Comparison of ENCODE assay signal across 4 worm cellular contexts in the genomic region with DNA sequence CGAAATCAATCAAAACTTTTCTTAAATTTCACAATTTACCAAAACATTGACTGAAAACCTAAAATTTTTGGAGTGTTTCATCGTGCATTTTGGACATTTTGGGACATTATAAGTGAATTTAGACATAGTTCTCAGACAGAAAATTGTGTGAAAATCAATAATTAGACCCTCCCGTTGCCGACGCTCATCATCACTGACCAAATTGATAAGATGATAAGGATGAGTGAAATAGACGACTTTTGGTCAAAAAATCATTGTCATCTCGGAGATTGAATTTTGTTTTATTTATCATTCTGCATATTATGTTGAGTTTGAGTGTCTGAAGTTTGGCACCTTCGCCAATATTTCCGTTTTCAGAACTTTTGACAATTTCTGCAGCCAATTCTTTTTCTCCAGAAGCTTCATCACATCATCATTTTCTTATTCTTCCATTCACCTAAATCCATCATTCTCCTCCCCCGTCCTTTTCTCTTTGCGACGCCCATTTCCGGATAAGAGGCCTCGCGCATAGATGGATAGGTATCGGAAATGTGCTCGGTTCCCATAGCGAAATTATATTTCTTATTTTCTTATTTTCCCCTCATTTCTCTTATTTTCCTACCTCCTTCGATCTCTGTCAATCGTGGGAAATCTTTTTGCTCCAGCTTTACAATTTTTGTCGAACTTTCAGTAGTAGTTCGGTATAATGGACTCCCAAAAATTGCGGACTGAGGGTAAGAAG.
TF ChIP-seq lines count a peak whose summit lies in the region.

Gene bas-1, plus strand, starts transcription at position 671 of the 721 bp plus-strand sequence.

TF ChIP-seq in whole organism, L2 larva, 48 proteins besides CTCF, POLR2A, EP300 and RAD21:
- TF ChIP-seq fos-1 (tag; optimal IDR thresholded peaks at IDR 0.05; lab: Kevin White, UChicago) (peak; percentile 53), crh-2 (tag; optimal IDR thresholded peaks at IDR 0.05; lab: Kevin White, UChicago) (no peak), skn-1 (tag; optimal IDR thresholded peaks at IDR 0.05; lab: Kevin White, UChicago) (no peak), zag-1 (tag; optimal IDR thresholded peaks at IDR 0.05; lab: Kevin White, UChicago) (no peak)
TF ChIP-seq in whole organism, L2 larva: peak in this region for 1.

TF ChIP-seq in whole organism, L3 larva, 47 proteins besides CTCF, POLR2A, EP300 and RAD21:
- TF ChIP-seq pqm-1 (tag; optimal IDR thresholded peaks at IDR 0.05; lab: Kevin White, UChicago) (peak; percentile 60), snpc-4 (tag; optimal IDR thresholded peaks at IDR 0.05; lab: Kevin White, UChicago) (no peak), egl-5 (tag; optimal IDR thresholded peaks at IDR 0.05; lab: Kevin White, UChicago) (no peak), elt-2 (tag; optimal IDR thresholded peaks at IDR 0.05; lab: Kevin White, UChicago) (peak; percentile 34), lin-39 (tag; optimal IDR thresholded peaks at IDR 0.05; lab: Kevin White, UChicago) (peak; percentile 6)

TF ChIP-seq in whole organism, L4 larva, 104 proteins besides CTCF, POLR2A, EP300 and RAD21:
- TF ChIP-seq dve-1 (tag; optimal IDR thresholded peaks at IDR 0.05; lab: Kevin White, UChicago; ENCODE audit: insufficient read depth) (peak; percentile 29), daf-16 (GFP tag; optimal IDR thresholded peaks at IDR 0.05; lab: Kevin White, UChicago) (no peak), daf-16 (tag; optimal IDR thresholded peaks at IDR 0.05; lab: Kevin White, UChicago) (peak; percentile 42), pqm-1 (tag; optimal IDR thresholded peaks at IDR 0.05; lab: Kevin White, UChicago) (peak; percentile 53), nhr-6 (tag; optimal IDR thresholded peaks at IDR 0.05; lab: Kevin White, UChicago) (no peak)

TF ChIP-seq in whole organism, young adult, 124 proteins besides CTCF, POLR2A, EP300 and RAD21:
- TF ChIP-seq pbrm-1 (GFP tag; IDR thresholded peaks at IDR 0.05; lab: Robert Waterston, UW) (no peak), hlh-26 (GFP tag; conservative IDR thresholded peaks at IDR 0.05; lab: Robert Waterston, UW) (no peak), nhr-80 (tag; optimal IDR thresholded peaks at IDR 0.05; lab: Kevin White, UChicago) (peak; percentile 50)
